Worm (Caenorhabditis elegans) whole organism, mixed stage, embryonic: ENCODE measurements around the gene pat-12.

Experiments
- ceh-39 ChIP-seq: fragments of 150-350 bp; optimal IDR thresholded peaks from 2 replicates; lab custom pipeline; 2014; ENCODE audit warnings: missing biosample characterization, missing genetic modification characterization
- elt-3 ChIP-seq: fragments of 150-350 bp; optimal IDR thresholded peaks from 2 replicates; lab custom pipeline; 2014; ENCODE audit warnings: missing biosample characterization, missing genetic modification characterization
- flh-1 ChIP-seq: fragments of 200-800 bp; sonication (Bioruptor generic); optimal IDR thresholded peaks from 2 replicates; lab custom pipeline; 2018; ENCODE audit warnings: mild to moderate bottlenecking, missing genetic modification characterization, moderate library complexity, missing compliant biosample characterization
- hlh-1 ChIP-seq: fragments of 150-350 bp; optimal IDR thresholded peaks from 2 replicates; lab custom pipeline; 2014; ENCODE audit warnings: missing biosample characterization, missing genetic modification reagents, missing genetic modification characterization
- lsy-2 ChIP-seq: fragments of 150-350 bp; optimal IDR thresholded peaks from 2 replicates; lab custom pipeline; 2014; ENCODE audit warnings: missing biosample characterization, missing genetic modification characterization
- mep-1 ChIP-seq: fragments of 150-350 bp; optimal IDR thresholded peaks from 2 replicates; lab custom pipeline; 2017; ENCODE audit warnings: missing biosample characterization, missing genetic modification reagents, missing genetic modification characterization, inconsistent platforms
- nhr-237 ChIP-seq: fragments of 150-350 bp; optimal IDR thresholded peaks from 2 replicates; lab custom pipeline; 2014; ENCODE audit warnings: missing biosample characterization, missing genetic modification characterization
- unc-62 ChIP-seq: fragments of 150-350 bp; optimal IDR thresholded peaks from 2 replicates; lab custom pipeline; 2014; ENCODE audit warnings: missing biosample characterization, missing genetic modification reagents, missing genetic modification characterization

- TF ChIP-seq lsy-2 (tag; lab: Kevin White, UChicago) (no peak), unc-62 (GFP tag; lab: Kevin White, UChicago) (no peak), flh-1 (GFP tag; lab: Kevin White, UChicago) (no peak), mep-1 (tag; lab: Kevin White, UChicago) (no peak), elt-3 (tag; lab: Kevin White, UChicago) (no peak), hlh-1 (tag; lab: Kevin White, UChicago) (no peak), nhr-237 (tag; lab: Kevin White, UChicago) (no peak), ceh-39 (no peak)
These were observed 55.9 kb downstream of the pat-12 start, which contains the start of gene sel-15 for ce11 chrIII:696372-696771.
